Fruit fly (Drosophila melanogaster) whole organism, pupa: ENCODE results near the gene Ndae1.
A peak's percentile ranks its signal among the peaks of the same experiment; 100 is the strongest.

Source experiments
- CG10348 ChIP-seq: fragments of 200-800 bp; sonication (Bioruptor generic); IDR thresholded peaks from 2 replicates; pipeline ENCODE4 v1.3.6; 2022; ENCODE audit warnings: missing biosample characterization, missing genetic modification characterization
- CG12605 ChIP-seq: fragments of 200-800 bp; sonication (Bioruptor generic); IDR thresholded peaks from 2 replicates; pipeline ENCODE4 v1.3.6; 2022; ENCODE audit warnings: missing biosample characterization, missing genetic modification characterization
- CG13204 ChIP-seq: fragments of 200-800 bp; sonication (Bioruptor generic); optimal IDR thresholded peaks from 2 replicates; lab custom pipeline; 2018; ENCODE audit warnings: missing biosample characterization, mild to moderate bottlenecking, missing genetic modification characterization, moderate library complexity
- CG14655 ChIP-seq: fragments of 200-800 bp; sonication (Bioruptor generic); optimal IDR thresholded peaks from 3 replicates; lab custom pipeline; 2017; ENCODE audit warnings: mild to moderate bottlenecking, missing biosample characterization, missing genetic modification reagents, missing genetic modification characterization
- CG15710 ChIP-seq: fragments of 200-800 bp; sonication (Bioruptor generic); optimal IDR thresholded peaks from 2 replicates; lab custom pipeline; 2018; ENCODE audit warnings: missing biosample characterization, mild to moderate bottlenecking, missing genetic modification characterization, moderate library complexity
- CG17806 ChIP-seq: fragments of 200-800 bp; sonication (Bioruptor generic); optimal IDR thresholded peaks from 2 replicates; lab custom pipeline; 2018; ENCODE audit warnings: missing biosample characterization, mild to moderate bottlenecking, missing genetic modification characterization, moderate library complexity
- CG32121 ChIP-seq: fragments of 200-800 bp; sonication (Bioruptor generic); IDR thresholded peaks from 2 replicates; pipeline ENCODE4 v1.3.6; 2022; ENCODE audit warnings: missing biosample characterization, missing genetic modification characterization
- CG34367 ChIP-seq: fragments of 200-800 bp; sonication (Bioruptor generic); optimal IDR thresholded peaks from 2 replicates; lab custom pipeline; 2018; ENCODE audit warnings: missing biosample characterization, mild to moderate bottlenecking, missing genetic modification characterization
- CG4496 ChIP-seq: fragments of 200-800 bp; sonication (Bioruptor generic); IDR thresholded peaks from 3 replicates; pipeline ENCODE4 v1.3.6; 2022; ENCODE audit warnings: missing biosample characterization, missing genetic modification characterization
- CG8159 ChIP-seq: fragments of 200-800 bp; sonication (Bioruptor generic); optimal IDR thresholded peaks from 3 replicates; lab custom pipeline; 2018; ENCODE audit warnings: missing biosample characterization, mild to moderate bottlenecking, missing genetic modification characterization, moderate library complexity
- CG8301 ChIP-seq: fragments of 200-800 bp; sonication (Bioruptor generic); optimal IDR thresholded peaks from 2 replicates; lab custom pipeline; 2018; ENCODE audit warnings: missing biosample characterization, mild to moderate bottlenecking, missing genetic modification characterization
- CG9948 ChIP-seq: fragments of 200-800 bp; sonication (Bioruptor generic); optimal IDR thresholded peaks from 2 replicates; lab custom pipeline; 2018; ENCODE audit warnings: missing biosample characterization, mild to moderate bottlenecking, missing genetic modification characterization, moderate library complexity
- D1 ChIP-seq: fragments of 200-800 bp; sonication (Bioruptor generic); optimal IDR thresholded peaks from 2 replicates; lab custom pipeline; 2018; ENCODE audit warnings: missing biosample characterization, mild to moderate bottlenecking, missing genetic modification characterization, moderate library complexity
- EcR ChIP-seq: fragments of 200-800 bp; sonication (Bioruptor generic); optimal IDR thresholded peaks from 3 replicates; lab custom pipeline; 2019; ENCODE audit warnings: missing biosample characterization, missing genetic modification characterization, mild to moderate bottlenecking, moderate library complexity, missing genetic modification reagents
- Ets98B ChIP-seq: fragments of 200-800 bp; sonication (Bioruptor generic); IDR thresholded peaks from 2 replicates; pipeline ENCODE4 v1.3.6; 2022; ENCODE audit warnings: missing biosample characterization, missing genetic modification characterization
- Pif1A ChIP-seq: fragments of 200-800 bp; sonication (Bioruptor generic); optimal IDR thresholded peaks from 3 replicates; lab custom pipeline; 2016; ENCODE audit warnings: missing biosample characterization, missing genetic modification characterization
- Pif1B ChIP-seq: fragments of 200-800 bp; sonication (Bioruptor generic); optimal IDR thresholded peaks from 3 replicates; lab custom pipeline; 2016; ENCODE audit warnings: missing biosample characterization, missing genetic modification characterization
- Snoo ChIP-seq: fragments of 200-800 bp; sonication (Bioruptor generic); optimal IDR thresholded peaks from 3 replicates; lab custom pipeline; 2017; ENCODE audit warnings: missing biosample characterization, mild to moderate bottlenecking, missing genetic modification characterization, inconsistent platforms
- fd96Ca ChIP-seq: fragments of 200-800 bp; sonication (Bioruptor generic); IDR thresholded peaks from 3 replicates; pipeline ENCODE4 v1.3.6; 2022; ENCODE audit warnings: missing biosample characterization, missing genetic modification characterization
- gl ChIP-seq: fragments of 200-800 bp; sonication (Bioruptor generic); optimal IDR thresholded peaks from 2 replicates; lab custom pipeline; 2018; ENCODE audit warnings: missing biosample characterization, mild to moderate bottlenecking, missing genetic modification characterization
- rn ChIP-seq: fragments of 200-800 bp; sonication (Bioruptor generic); IDR thresholded peaks from 2 replicates; pipeline ENCODE4 v1.3.6; 2022; ENCODE audit warnings: missing biosample characterization, missing genetic modification characterization

Gene Ndae1

DNA sequence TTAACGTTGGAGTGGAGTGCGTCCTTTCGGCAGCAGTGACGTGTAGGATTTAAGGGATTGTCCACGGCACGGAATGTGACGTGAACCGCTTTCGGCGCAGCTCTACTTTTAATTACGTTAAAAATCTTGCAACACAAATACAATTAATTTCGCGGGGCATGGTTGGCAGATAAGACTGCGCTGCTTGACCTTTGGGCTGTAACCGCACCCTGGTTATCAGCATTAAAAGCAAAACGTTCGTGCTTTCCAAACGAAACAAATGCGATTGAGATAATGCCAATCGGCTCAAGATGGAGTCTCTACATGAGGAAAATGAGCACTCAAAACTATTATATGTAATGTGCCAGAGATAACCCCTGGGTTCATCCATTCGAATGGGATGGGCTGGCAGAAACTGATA lies 35.6 kb downstream of the Ndae1 start:
- no peak for TF ChIP-seq Pif1B
- TF ChIP-seq EcR = no peak
- TF ChIP-seq CG4496 = 0 out of 3 replicates have a peak, but pooled peaks have one; percentile 51
- no peak for TF ChIP-seq CG12605 (GFP tag; lab: Robert Waterston, UW)
- no peak for TF ChIP-seq Ets98B

DNA sequence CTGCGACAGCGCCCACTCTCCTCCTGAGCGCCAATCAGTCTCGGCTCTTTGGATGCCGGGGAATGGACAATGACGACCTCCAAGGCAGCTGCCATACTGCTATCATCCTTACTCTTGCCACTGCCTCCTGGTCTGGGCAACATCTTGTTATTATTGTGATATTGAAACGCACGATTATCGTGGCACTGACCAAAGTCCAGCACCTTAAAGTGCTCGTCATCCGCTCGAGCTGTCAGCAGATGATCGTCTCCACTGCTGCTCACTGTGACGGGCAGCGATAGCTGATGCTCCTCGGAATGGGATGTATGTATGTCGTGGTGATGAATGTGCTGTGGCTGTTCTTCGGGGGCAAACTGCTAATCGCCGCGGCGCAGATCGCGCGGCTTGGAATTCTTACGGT lies 41.5 kb downstream of the Ndae1 start:
- TF ChIP-seq CG8159 (tag; lab: Kevin White, UChicago) (no peak), fd96Ca (GFP tag; lab: Robert Waterston, UW) (no peak; the same call in 2 of the 3 replicates), CG14655 (GFP tag; lab: Kevin White, UChicago) (no peak), CG34367 (tag; lab: Kevin White, UChicago) (no peak), EcR (peak; percentile 16), CG32121 (GFP tag; lab: Robert Waterston, UW) (0 out of 2 replicates have a peak, but pooled peaks have one; percentile 19), Pif1B (no peak), CG8301 (tag; lab: Kevin White, UChicago) (no peak), CG17806 (tag; lab: Kevin White, UChicago) (peak; percentile 11), D1 (no peak), Snoo (tag; lab: Kevin White, UChicago) (no peak), Pif1A (GFP tag; lab: Kevin White, UChicago) (no peak), CG4496 (peak; percentile 51; the same call in 1 of the 3 replicates), gl (tag; lab: Kevin White, UChicago) (peak; percentile 69)

DNA sequence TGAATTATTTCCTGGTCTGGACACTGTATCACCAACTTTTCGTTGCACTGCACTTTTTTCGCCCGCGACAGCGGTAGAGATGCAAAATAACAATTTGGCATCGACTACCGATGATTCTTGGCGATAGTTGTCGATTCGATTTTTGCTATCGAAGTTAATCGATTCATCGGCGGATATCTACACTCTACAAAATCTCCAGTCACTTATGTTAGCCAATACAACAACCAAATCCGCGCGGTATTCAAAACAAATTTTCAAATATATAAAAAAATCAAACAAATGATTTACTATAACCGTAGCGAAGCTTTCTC lies 45.0 kb downstream of the Ndae1 start, which contains the start of gene CG4502:
Gene CG4502, minus strand, starts transcription at position 93 of the 311 bp plus-strand sequence.
- TF ChIP-seq CG8159 (tag; lab: Kevin White, UChicago) (no peak), CG4496 (peak; percentile 65; the same call in 2 of the 3 replicates), Ets98B (peak; percentile 16; the same call in 1 of the 2 replicates), Pif1B (no peak)

DNA sequence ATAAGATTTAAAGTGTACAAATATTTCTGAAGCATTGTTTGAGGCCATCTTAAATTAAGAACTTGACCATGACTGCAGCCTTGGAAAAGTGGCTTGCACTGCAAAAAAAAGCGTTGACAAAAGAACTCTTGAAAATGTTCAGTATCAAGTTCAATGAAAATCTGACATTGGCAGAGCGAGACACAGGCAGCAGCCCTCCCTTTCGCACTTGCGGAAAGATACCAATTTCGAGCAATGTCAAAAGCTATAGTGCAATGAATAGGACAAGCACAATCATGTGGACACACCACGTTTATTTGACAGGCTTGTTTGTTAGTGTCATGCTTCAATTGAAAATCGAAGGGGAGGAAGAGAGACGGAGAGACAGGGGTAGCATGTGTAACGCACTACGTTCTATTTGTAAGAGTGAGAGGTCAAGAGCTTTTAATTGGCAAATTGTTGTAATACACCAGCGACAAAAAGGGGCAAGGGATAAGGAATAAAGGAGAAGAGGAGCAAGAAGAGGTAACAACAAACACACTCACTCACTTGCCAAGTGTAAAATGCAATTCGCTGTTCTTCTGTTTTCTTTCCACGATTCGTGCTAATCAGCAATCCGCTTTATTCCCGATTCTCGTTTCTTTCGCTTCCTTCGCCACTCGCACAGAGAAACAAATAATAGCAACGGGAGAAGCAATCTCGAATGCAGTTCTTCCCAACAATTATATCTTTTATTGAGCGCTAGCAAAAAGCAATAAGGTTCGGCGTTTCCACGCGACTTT lies 45.6 kb downstream of the Ndae1 start:
- TF ChIP-seq Snoo (tag; lab: Kevin White, UChicago) (no peak), gl (tag; lab: Kevin White, UChicago) (peak; percentile 32), CG9948 (tag; lab: Kevin White, UChicago) (no peak), CG15710 (tag; lab: Kevin White, UChicago) (no peak), D1 (no peak), CG13204 (GFP tag; lab: Kevin White, UChicago) (peak; percentile 15), CG32121 (GFP tag; lab: Robert Waterston, UW) (peak; percentile 9; the same call in 1 of the 2 replicates), rn (GFP tag; lab: Robert Waterston, UW) (no peak), EcR (peak; percentile 74), CG12605 (GFP tag; lab: Robert Waterston, UW) (0 out of 2 replicates have a peak, but pooled peaks have one; percentile 6), CG4496 (peak; percentile 78), fd96Ca (GFP tag; lab: Robert Waterston, UW) (no peak)

DNA sequence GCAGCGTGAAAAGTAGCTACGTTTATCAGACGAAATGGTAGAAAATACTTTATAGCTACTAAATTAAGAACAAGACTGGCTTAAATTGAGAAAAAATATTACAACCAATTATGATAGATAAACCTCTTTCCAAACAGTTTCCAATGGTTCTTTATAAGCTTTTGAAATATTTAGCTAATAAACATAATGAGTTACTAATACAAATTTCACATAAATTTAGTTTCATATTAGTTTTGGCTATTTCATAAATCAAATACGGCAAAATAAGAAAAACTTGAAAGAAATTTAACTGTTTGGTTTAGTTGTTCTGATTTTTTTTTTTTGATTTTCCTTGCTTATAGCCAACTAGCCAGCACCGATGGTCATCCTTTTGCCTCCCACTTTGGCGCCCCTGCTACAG lies 49.0 kb downstream of the Ndae1 start:
- TF ChIP-seq CG13204 (GFP tag; lab: Kevin White, UChicago) (no peak), CG14655 (GFP tag; lab: Kevin White, UChicago) (peak; percentile 26), Pif1B (no peak), CG8159 (tag; lab: Kevin White, UChicago) (peak; percentile 23), Snoo (tag; lab: Kevin White, UChicago) (no peak), CG10348 (GFP tag; lab: Robert Waterston, UW) (no peak), CG17806 (tag; lab: Kevin White, UChicago) (peak; percentile 2), CG34367 (tag; lab: Kevin White, UChicago) (no peak), CG15710 (tag; lab: Kevin White, UChicago) (no peak), CG8301 (tag; lab: Kevin White, UChicago) (peak; percentile 27), D1 (peak; percentile 31)
- TF ChIP-seq, all 21 proteins: peak for 5

DNA sequence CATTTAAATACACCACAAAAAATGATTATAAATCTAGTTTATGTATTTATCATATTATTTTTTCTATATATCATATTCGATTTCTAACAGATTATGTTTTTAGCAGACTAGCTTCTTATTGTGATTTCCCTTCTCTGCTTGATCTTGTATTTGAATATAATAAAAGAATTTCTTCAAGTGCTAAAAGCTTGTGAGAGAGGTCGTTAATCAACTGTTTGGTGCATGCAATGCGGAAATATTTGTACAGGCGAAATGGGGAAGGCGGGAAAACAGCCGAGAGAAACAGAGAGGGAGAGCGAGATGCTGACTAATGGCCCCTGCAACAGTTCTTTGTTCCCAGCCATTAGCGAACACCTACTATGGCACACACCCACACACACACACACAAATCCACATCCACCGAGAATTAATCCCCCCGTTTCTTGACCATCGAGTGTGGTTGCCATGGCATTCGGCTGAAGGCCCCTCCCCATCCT lies 49.5 kb downstream of the Ndae1 start:
- TF ChIP-seq CG13204 (GFP tag; lab: Kevin White, UChicago) (no peak), CG10348 (GFP tag; lab: Robert Waterston, UW) (no peak), Pif1A (GFP tag; lab: Kevin White, UChicago) (peak; percentile 10), gl (tag; lab: Kevin White, UChicago) (peak; percentile 1), rn (GFP tag; lab: Robert Waterston, UW) (0 out of 2 replicates have a peak, but pooled peaks have one; percentile 43), EcR (peak; percentile 56), CG15710 (tag; lab: Kevin White, UChicago) (peak; percentile 68), CG8301 (tag; lab: Kevin White, UChicago) (peak; percentile 78), CG9948 (tag; lab: Kevin White, UChicago) (peak; percentile 62), fd96Ca (GFP tag; lab: Robert Waterston, UW) (0 out of 3 replicates have a peak, but pooled peaks have one; percentile 21), CG14655 (GFP tag; lab: Kevin White, UChicago) (peak; percentile 72), D1 (peak; percentile 51), CG8159 (tag; lab: Kevin White, UChicago) (peak; percentile 75), Snoo (tag; lab: Kevin White, UChicago) (peak; percentile 39), CG34367 (tag; lab: Kevin White, UChicago) (peak; percentile 42), CG4496 (peak; percentile 91), Pif1B (peak; percentile 48), CG32121 (GFP tag; lab: Robert Waterston, UW) (peak; percentile 73), CG12605 (GFP tag; lab: Robert Waterston, UW) (peak; percentile 56), CG17806 (tag; lab: Kevin White, UChicago) (peak; percentile 62), Ets98B (peak; percentile 66; the same call in 1 of the 2 replicates)
